Fruit fly (Drosophila melanogaster) whole organism, larva: ENCODE results near the gene CG46507.
"Not testable (repeated sequence)": the region's sequence is repeated elsewhere in the genome, so short reads cannot be mapped to it uniquely, and the experiment has no call there.

Experiments used
- noc ChIP-seq: fragments of 200-800 bp; sonication (Bioruptor generic); optimal IDR thresholded peaks from 3 replicates; lab custom pipeline; 2019; ENCODE audit warnings: missing biosample characterization, mild to moderate bottlenecking, missing genetic modification characterization, moderate library complexity

Gene CG46507

dm6 chrX:22162623-22163022 lies at the start of gene CG46507:
CG46507 (plus strand) TSS chrX:22162923.
- TF ChIP-seq noc: not testable (repeated sequence)

DNA sequence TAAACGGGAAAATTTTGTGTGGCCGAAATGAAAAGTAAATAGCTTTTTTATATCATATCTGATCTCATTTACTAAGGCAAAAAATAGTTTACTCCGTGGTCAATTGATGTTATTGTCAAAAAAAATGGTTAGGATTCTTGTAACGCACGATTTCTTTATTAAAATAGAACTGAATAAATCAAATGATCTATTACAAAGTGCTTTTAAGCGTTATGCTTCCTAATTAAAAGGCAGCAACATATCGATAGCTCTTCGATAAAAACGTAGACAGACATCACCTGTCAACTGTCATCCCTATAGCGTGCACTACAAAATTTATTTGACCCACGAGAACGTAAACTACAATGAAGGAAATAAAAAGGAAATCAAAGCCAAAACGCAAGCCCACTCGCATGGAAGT lies 20.0 kb upstream of the CG46507 start, which contains the start of gene CG40813:
Gene CG40813 (plus strand): TSS at position 301 of the 400 bp plus-strand sequence.
- not testable (repeated sequence) for TF ChIP-seq noc

dm6 chrX:22147489-22147888 lies 15.2 kb upstream of the CG46507 start, which contains the start of gene CG46504:
CG46504 (plus strand) TSS chrX:22147789.
- TF ChIP-seq noc: not testable (repeated sequence)

DNA sequence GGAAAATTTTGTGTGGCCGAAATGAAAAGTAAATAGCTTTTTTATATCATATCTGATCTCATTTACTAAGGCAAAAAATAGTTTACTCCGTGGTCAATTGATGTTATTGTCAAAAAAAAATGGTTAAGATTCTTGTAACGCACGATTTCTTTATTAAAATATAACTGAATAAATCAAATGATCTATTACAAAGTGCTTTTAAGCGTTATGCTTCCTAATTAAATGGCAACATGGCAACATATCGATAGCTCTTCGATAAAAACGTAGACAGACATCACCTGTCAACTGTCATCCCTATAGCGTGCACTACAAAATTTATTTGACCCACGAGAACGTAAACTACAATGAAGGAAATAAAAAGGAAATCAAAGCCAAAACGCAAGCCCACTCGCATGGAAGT lies 10.2 kb upstream of the CG46507 start, which contains the start of gene CG46505:
Gene CG46505 (plus strand): TSS at position 301 of the 400 bp plus-strand sequence.
- TF ChIP-seq noc: not testable (repeated sequence)

DNA sequence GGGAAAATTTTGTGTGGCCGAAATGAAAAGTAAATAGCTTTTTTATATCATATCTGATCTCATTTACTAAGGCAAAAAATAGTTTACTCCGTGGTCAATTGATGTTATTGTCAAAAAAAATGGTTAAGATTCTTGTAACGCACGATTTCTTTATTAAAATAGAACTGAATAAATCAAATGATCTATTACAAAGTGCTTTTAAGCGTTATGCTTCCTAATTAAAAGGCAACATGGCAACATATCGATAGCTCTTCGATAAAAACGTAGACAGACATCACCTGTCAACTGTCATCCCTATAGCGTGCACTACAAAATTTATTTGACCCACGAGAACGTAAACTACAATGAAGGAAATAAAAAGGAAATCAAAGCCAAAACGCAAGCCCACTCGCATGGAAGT lies 5.1 kb upstream of the CG46507 start, which contains the start of gene CG46506:
Gene CG46506 (plus strand): TSS at position 301 of the 400 bp plus-strand sequence.
- TF ChIP-seq noc: not testable (repeated sequence)

dm6 chrX:22167355-22167754 lies 4.6 kb downstream of the CG46507 start, which contains the start of gene CG46508:
CG46508 (plus strand) TSS chrX:22167655.
- TF ChIP-seq noc: not testable (repeated sequence)

- not testable (repeated sequence) for TF ChIP-seq noc
Measured at dm6 chrX:22172341-22172740, 9.6 kb downstream of the CG46507 start, which contains the start of gene CG46509. CG46509 (plus strand) TSS chrX:22172641.

DNA sequence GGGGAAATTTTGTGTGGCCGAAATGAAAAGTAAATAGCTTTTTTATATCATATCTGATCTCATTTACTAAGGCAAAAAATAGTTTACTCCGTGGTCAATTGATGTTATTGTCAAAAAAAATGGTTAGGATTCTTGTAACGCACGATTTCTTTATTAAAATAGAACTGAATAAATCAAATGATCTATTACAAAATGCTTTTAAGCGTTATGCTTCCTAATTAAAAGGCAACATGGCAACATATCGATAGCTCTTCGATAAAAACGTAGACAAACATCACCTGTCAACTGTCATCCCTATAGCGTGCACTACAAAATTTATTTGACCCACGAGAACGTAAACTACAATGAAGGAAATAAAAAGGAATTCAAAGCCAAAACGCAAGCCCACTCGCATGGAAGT lies 14.5 kb downstream of the CG46507 start, which contains the start of gene CG46510:
Gene CG46510 (plus strand): TSS at position 301 of the 400 bp plus-strand sequence.
- not testable (repeated sequence) for TF ChIP-seq noc

dm6 chrX:22182193-22182592 lies 19.5 kb downstream of the CG46507 start, which contains the start of gene CG46511:
CG46511 (plus strand) TSS chrX:22182493.
- TF ChIP-seq noc: not testable (repeated sequence)

dm6 chrX:22187070-22187469 lies 24.3 kb downstream of the CG46507 start, which contains the start of gene CG46512:
CG46512 (plus strand) TSS chrX:22187370.
- TF ChIP-seq noc: not testable (repeated sequence)

DNA sequence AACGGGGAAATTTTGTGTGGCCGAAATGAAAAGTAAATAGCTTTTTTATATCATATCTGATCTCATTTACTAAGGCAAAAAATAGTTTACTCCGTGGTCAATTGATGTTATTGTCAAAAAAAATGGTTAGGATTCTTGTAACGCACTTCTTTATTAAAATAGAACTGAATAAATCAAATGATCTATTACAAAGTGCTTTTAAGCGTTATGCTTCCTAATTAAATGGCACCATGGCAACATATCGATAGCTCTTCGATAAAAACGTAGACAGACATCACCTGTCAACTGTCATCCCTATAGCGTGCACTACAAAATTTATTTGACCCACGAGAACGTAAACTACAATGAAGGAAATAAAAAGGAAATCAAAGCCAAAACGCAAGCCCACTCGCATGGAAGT lies 29.2 kb downstream of the CG46507 start, which contains the start of gene CG46513:
Gene CG46513 (plus strand): TSS at position 301 of the 400 bp plus-strand sequence.
- TF ChIP-seq noc: not testable (repeated sequence)

DNA sequence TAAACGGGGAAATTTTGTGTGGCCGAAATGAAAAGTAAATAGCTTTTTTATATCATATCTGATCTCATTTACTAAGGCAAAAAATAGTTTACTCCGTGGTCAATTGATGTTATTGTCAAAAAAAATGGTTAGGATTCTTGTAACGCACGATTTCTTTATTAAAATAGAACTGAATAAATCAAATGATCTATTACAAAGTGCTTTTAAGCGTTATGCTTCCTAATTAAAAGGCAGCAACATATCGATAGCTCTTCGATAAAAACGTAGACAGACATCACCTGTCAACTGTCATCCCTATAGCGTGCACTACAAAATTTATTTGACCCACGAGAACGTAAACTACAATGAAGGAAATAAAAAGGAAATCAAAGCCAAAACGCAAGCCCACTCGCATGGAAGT lies 34.2 kb downstream of the CG46507 start, which contains the start of gene CG46514:
Gene CG46514 (plus strand): TSS at position 301 of the 400 bp plus-strand sequence.
- TF ChIP-seq noc: not testable (repeated sequence)

DNA sequence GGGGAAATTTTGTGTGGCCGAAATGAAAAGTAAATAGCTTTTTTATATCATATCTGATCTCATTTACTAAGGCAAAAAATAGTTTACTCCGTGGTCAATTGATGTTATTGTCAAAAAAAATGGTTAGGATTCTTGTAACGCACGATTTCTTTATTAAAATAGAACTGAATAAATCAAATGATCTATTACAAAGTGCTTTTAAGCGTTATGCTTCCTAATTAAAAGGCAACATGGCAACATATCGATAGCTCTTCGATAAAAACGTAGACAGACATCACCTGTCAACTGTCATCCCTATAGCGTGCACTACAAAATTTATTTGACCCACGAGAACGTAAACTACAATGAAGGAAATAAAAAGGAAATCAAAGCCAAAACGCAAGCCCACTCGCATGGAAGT lies 39.2 kb downstream of the CG46507 start, which contains the start of gene CG46515:
Gene CG46515 (plus strand): TSS at position 301 of the 400 bp plus-strand sequence.
- not testable (repeated sequence) for TF ChIP-seq noc

DNA sequence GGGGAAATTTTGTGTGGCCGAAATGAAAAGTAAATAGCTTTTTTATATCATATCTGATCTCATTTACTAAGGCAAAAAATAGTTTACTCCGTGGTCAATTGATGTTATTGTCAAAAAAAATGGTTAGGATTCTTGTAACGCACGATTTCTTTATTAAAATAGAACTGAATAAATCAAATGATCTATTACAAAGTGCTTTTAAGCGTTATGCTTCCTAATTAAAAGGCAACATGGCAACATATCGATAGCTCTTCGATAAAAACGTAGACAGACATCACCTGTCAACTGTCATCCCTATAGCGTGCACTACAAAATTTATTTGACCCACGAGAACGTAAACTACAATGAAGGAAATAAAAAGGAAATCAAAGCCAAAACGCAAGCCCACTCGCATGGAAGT lies 49.3 kb downstream of the CG46507 start, which contains the start of gene CG46516:
Gene CG46516 (plus strand): TSS at position 301 of the 400 bp plus-strand sequence.
- TF ChIP-seq noc: not testable (repeated sequence)
